Worm (Caenorhabditis elegans) whole organism, early embryonic: ENCODE results near the gene odr-8.

Source experiments
- ama-1 ChIP-seq: fragments of 150-350 bp; optimal IDR thresholded peaks from 2 replicates; lab custom pipeline; 2014
- ets-7 ChIP-seq: sonication (generic microtip); optimal IDR thresholded peaks from 2 replicates; lab custom pipeline; 2016; ENCODE audit warnings: missing genotype, missing genetic modification characterization, missing compliant biosample characterization

- TF ChIP-seq ama-1 (lab: Kevin White, UChicago) (no peak), ets-7 (tag; lab: Kevin White, UChicago) (no peak)
Measured at ce11 chrIV:6581658-6582057, 846 bp downstream of the odr-8 start.
